Worm (Caenorhabditis elegans): ENCODE measurements around the gene cyb-2.1.

- TF ChIP-seq sptf-2 (GFP tag; optimal IDR thresholded peaks at IDR 0.05) = no peak
- TF ChIP-seq ceh-100 (GFP tag; IDR thresholded peaks at IDR 0.05) = no peak
- no peak for TF ChIP-seq nfya-1 (tag; optimal IDR thresholded peaks at IDR 0.05; ENCODE audit: borderline replicate concordance, insufficient read depth)
- no peak for TF ChIP-seq B0261.1 (tag; optimal IDR thresholded peaks at IDR 0.05)
- TF ChIP-seq nfyb-1 (GFP tag; IDR thresholded peaks at IDR 0.05) = no peak
- TF ChIP-seq aptf-2 (GFP tag; conservative IDR thresholded peaks at IDR 0.05) = no peak
- TF ChIP-seq T26A5.8 (tag; optimal IDR thresholded peaks at IDR 0.05) = no peak
- no peak for TF ChIP-seq nhr-179 (tag; optimal IDR thresholded peaks at IDR 0.05)
- TF ChIP-seq hmg-20 (GFP tag; IDR thresholded peaks at IDR 0.05) = no peak
- TF ChIP-seq athp-1 (tag; optimal IDR thresholded peaks at IDR 0.05) = no peak
- no peak for TF ChIP-seq F57C9.4 (tag; optimal IDR thresholded peaks at IDR 0.05)
- no peak for TF ChIP-seq unc-62 (GFP tag; optimal IDR thresholded peaks at IDR 0.05)
Observed at ce11 chrIV:11015881-11016280, 30.1 kb downstream of the cyb-2.1 start, which contains the start of gene F13H10.3.
